Worm (Caenorhabditis elegans) whole organism, L3 larva: ENCODE results near the gene syd-2.

Experiments
- aly-2 ChIP-seq: fragments of 150-350 bp; optimal IDR thresholded peaks from 2 replicates; lab custom pipeline; 2014; ENCODE audit warnings: missing biosample characterization, missing genetic modification characterization
- ceh-16 ChIP-seq: sonication (generic microtip); optimal IDR thresholded peaks from 2 replicates; lab custom pipeline; 2017; ENCODE audit warnings: missing biosample characterization, missing genetic modification characterization
- ceh-82 ChIP-seq: fragments of 150-350 bp; optimal IDR thresholded peaks from 2 replicates; lab custom pipeline; 2014; ENCODE audit warnings: missing biosample characterization, missing genetic modification characterization
- egl-27 ChIP-seq: sonication (generic microtip); optimal IDR thresholded peaks from 4 replicates; lab custom pipeline; 2017; ENCODE audit warnings: missing biosample characterization, missing genetic modification reagents, missing genetic modification characterization

DNA sequence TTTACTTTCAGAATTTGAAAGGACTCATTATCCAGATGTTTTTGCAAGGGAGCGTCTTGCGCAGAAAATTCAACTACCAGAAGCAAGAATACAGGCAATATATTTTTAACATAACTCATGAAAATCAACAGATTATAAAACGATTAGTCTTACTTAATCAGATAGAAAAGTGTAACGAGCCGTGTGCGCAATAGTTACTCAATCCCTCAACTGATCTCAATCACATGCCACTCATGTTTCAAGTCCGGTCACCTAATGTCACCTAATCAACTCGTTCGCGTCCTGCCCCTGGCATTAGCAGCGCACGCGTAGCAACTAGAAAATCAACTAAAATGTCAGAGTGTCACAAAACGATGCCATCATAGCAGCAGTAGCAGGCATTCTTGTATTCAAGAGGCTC is 38.5 kb downstream of the syd-2 start:
- TF ChIP-seq aly-2 (tag; lab: Kevin White, UChicago), result no peak
- TF ChIP-seq egl-27 (tag; lab: Kevin White, UChicago), result no peak
- TF ChIP-seq ceh-16 (tag; lab: Kevin White, UChicago), result no peak
- no peak for TF ChIP-seq ceh-82 (tag; lab: Kevin White, UChicago)
